Fruit fly (Drosophila melanogaster) whole organism, embryonic: ENCODE results near the gene CG6790.
A peak's percentile ranks its signal among the peaks of the same experiment; 100 is the strongest.

Experiments used
- ATbp ChIP-seq: fragments of 200-800 bp; sonication (Bioruptor generic); optimal IDR thresholded peaks from 2 replicates; lab custom pipeline; 2017; ENCODE audit warnings: missing biosample characterization, mild to moderate bottlenecking, missing genetic modification characterization, missing genetic modification reagents
- Bgb ChIP-seq: fragments of 200-800 bp; sonication (Bioruptor generic); IDR thresholded peaks from 2 replicates; pipeline ENCODE4 v1.3.6; 2022; ENCODE audit warnings: missing biosample characterization, missing genetic modification characterization; ENCODE audit not compliant: partially characterized antibody
- BtbVII ChIP-seq: fragments of 200-800 bp; sonication (Bioruptor generic); optimal IDR thresholded peaks from 3 replicates; lab custom pipeline; 2017; ENCODE audit warnings: missing biosample characterization, mild to moderate bottlenecking, missing genetic modification characterization
- CG10431 ChIP-seq: fragments of 200-800 bp; sonication (Bioruptor generic); optimal IDR thresholded peaks from 3 replicates; lab custom pipeline; 2018; ENCODE audit warnings: missing biosample characterization, mild to moderate bottlenecking, missing genetic modification characterization
- CG10959 ChIP-seq: fragments of 200-800 bp; sonication (Bioruptor generic); IDR thresholded peaks from 2 replicates; pipeline ENCODE4 v1.3.6; 2022; ENCODE audit warnings: missing biosample characterization, missing genetic modification characterization
- CG12659 ChIP-seq: fragments of 200-800 bp; sonication (Bioruptor generic); optimal IDR thresholded peaks from 3 replicates; lab custom pipeline; 2017; ENCODE audit warnings: mild to moderate bottlenecking, missing biosample characterization, missing genetic modification reagents, missing genetic modification characterization
- CG14441 ChIP-seq: fragments of 200-800 bp; sonication (Bioruptor generic); IDR thresholded peaks from 2 replicates; pipeline ENCODE4 v1.3.6; 2022; ENCODE audit warnings: missing biosample characterization, missing genetic modification characterization
- CG14667 ChIP-seq: fragments of 200-800 bp; sonication (Bioruptor generic); IDR thresholded peaks from 2 replicates; pipeline ENCODE4 v1.3.6; 2022; ENCODE audit warnings: missing biosample characterization, missing genetic modification characterization
- CG15011 ChIP-seq: fragments of 200-800 bp; sonication (Bioruptor generic); optimal IDR thresholded peaks from 3 replicates; lab custom pipeline; 2018; ENCODE audit warnings: missing biosample characterization, mild to moderate bottlenecking, missing genetic modification characterization
- CG17328 ChIP-seq: fragments of 200-800 bp; sonication (Bioruptor generic); IDR thresholded peaks from 2 replicates; pipeline ENCODE4 v1.3.6; 2022; ENCODE audit warnings: missing biosample characterization, missing genetic modification characterization
- CG17359 ChIP-seq: fragments of 200-800 bp; sonication (Bioruptor generic); optimal IDR thresholded peaks from 3 replicates; lab custom pipeline; 2018; ENCODE audit warnings: missing biosample characterization, mild to moderate bottlenecking, missing genetic modification characterization, moderate library complexity
- CG2116 ChIP-seq: fragments of 200-800 bp; sonication (Bioruptor generic); optimal IDR thresholded peaks from 3 replicates; lab custom pipeline; 2018; ENCODE audit warnings: missing biosample characterization, mild to moderate bottlenecking, missing genetic modification characterization
- CG32767 ChIP-seq: fragments of 200-800 bp; sonication (Bioruptor generic); IDR thresholded peaks from 2 replicates; pipeline ENCODE4 v1.3.6; 2022; ENCODE audit warnings: missing biosample characterization, missing genetic modification characterization
- CG3995 ChIP-seq: fragments of 200-800 bp; sonication (Bioruptor generic); optimal IDR thresholded peaks from 3 replicates; lab custom pipeline; 2016; ENCODE audit warnings: missing biosample characterization, missing genetic modification characterization
- CG43689 ChIP-seq: fragments of 200-800 bp; sonication (Bioruptor generic); IDR thresholded peaks from 2 replicates; pipeline ENCODE4 v1.3.6; 2022; ENCODE audit warnings: missing biosample characterization, missing genetic modification characterization
- CG4707 ChIP-seq: fragments of 200-800 bp; sonication (Bioruptor generic); optimal IDR thresholded peaks from 2 replicates; lab custom pipeline; 2018; ENCODE audit warnings: missing biosample characterization, mild to moderate bottlenecking, missing genetic modification characterization, moderate library complexity
- CG6683 ChIP-seq: fragments of 200-800 bp; sonication (Bioruptor generic); optimal IDR thresholded peaks from 2 replicates; lab custom pipeline; 2017; ENCODE audit warnings: missing biosample characterization, mild to moderate bottlenecking, missing genetic modification characterization, missing genetic modification reagents
- CG6765 ChIP-seq: fragments of 200-800 bp; sonication (Bioruptor generic); optimal IDR thresholded peaks from 3 replicates; lab custom pipeline; 2017; ENCODE audit warnings: missing biosample characterization, mild to moderate bottlenecking, missing genetic modification characterization
- CG6813 ChIP-seq: fragments of 200-800 bp; sonication (Bioruptor generic); optimal IDR thresholded peaks from 2 replicates; lab custom pipeline; 2017; ENCODE audit warnings: missing biosample characterization, missing genetic modification characterization, mild to moderate bottlenecking, moderate library complexity, missing genetic modification reagents
- CG7839 ChIP-seq: fragments of 200-800 bp; sonication (Bioruptor generic); optimal IDR thresholded peaks from 3 replicates; lab custom pipeline; 2018; ENCODE audit warnings: missing biosample characterization, mild to moderate bottlenecking, missing genetic modification characterization, moderate library complexity
- CG7928 ChIP-seq: fragments of 200-800 bp; sonication (Bioruptor generic); optimal IDR thresholded peaks from 2 replicates; lab custom pipeline; 2017; ENCODE audit warnings: missing biosample characterization, mild to moderate bottlenecking, missing genetic modification characterization
- CG8281 ChIP-seq: fragments of 200-800 bp; sonication (Bioruptor generic); optimal IDR thresholded peaks from 2 replicates; lab custom pipeline; 2018; ENCODE audit warnings: missing biosample characterization, mild to moderate bottlenecking, missing genetic modification characterization, moderate library complexity
- Drgx ChIP-seq: fragments of 200-800 bp; sonication (Bioruptor generic); IDR thresholded peaks from 2 replicates; pipeline ENCODE4 v1.3.6; 2022; ENCODE audit warnings: missing biosample characterization, missing genetic modification characterization
- ERR ChIP-seq: fragments of 200-800 bp; sonication (Bioruptor generic); optimal IDR thresholded peaks from 2 replicates; lab custom pipeline; 2016; ENCODE audit warnings: missing biosample characterization, missing genetic modification characterization
- Eip74EF ChIP-seq, 2 experiments: fragments of 200-800 bp in 1 of 2; fragments of >200 bp in 1 of 2; sonication (Bioruptor generic) in 1 of 2; optimal IDR thresholded peaks; 2 replicates each; lab custom pipeline; 2017 to 2019; ENCODE audit warnings: missing biosample characterization in 2 of 2, missing genetic modification characterization in 2 of 2, mild to moderate bottlenecking in 1 of 2, moderate library complexity in 1 of 2
- HLH54F ChIP-seq: fragments of 200-800 bp; sonication (Bioruptor generic); optimal IDR thresholded peaks from 3 replicates; lab custom pipeline; 2016; ENCODE audit warnings: missing biosample characterization, missing genetic modification characterization
- Spps ChIP-seq: fragments of 200-800 bp; sonication (Bioruptor generic); optimal IDR thresholded peaks from 2 replicates; lab custom pipeline; 2018; ENCODE audit warnings: missing biosample characterization, mild to moderate bottlenecking, missing genetic modification characterization
- Tbp ChIP-seq: fragments of >200 bp; optimal IDR thresholded peaks from 2 replicates; lab custom pipeline; 2018; ENCODE audit warnings: missing biosample characterization, missing genetic modification characterization
- Usf ChIP-seq: fragments of 200-800 bp; sonication (Bioruptor generic); optimal IDR thresholded peaks from 2 replicates; lab custom pipeline; 2017; ENCODE audit warnings: missing genotype, missing biosample characterization, missing genetic modification characterization
- caup ChIP-seq: fragments of 200-800 bp; sonication (Bioruptor generic); optimal IDR thresholded peaks from 3 replicates; lab custom pipeline; 2017; ENCODE audit warnings: missing biosample characterization, mild to moderate bottlenecking, missing genetic modification characterization, moderate library complexity; ENCODE audit not compliant: severe bottlenecking
- chm ChIP-seq: fragments of 200-800 bp; sonication (Bioruptor generic); IDR thresholded peaks from 2 replicates; pipeline ENCODE4 v1.3.6; 2022; ENCODE audit warnings: missing biosample characterization, missing genetic modification characterization
- crol ChIP-seq: fragments of 200-800 bp; sonication (Bioruptor generic); IDR thresholded peaks from 2 replicates; pipeline ENCODE4 v1.3.6; 2022; ENCODE audit warnings: missing biosample characterization, missing genetic modification characterization
- crp ChIP-seq, 2 experiments: fragments of 200-800 bp; sonication (Bioruptor generic); optimal IDR thresholded peaks; 2 replicates in 1 of 2; 3 replicates in 1 of 2; lab custom pipeline; 2017; ENCODE audit warnings: missing biosample characterization in 2 of 2, missing genetic modification characterization in 2 of 2, mild to moderate bottlenecking in 1 of 2, moderate library complexity in 1 of 2
- cwo ChIP-seq: fragments of 200-800 bp; sonication (Bioruptor generic); optimal IDR thresholded peaks from 3 replicates; lab custom pipeline; 2017; ENCODE audit warnings: missing biosample characterization, missing genetic modification characterization, mild to moderate bottlenecking, moderate library complexity, missing genetic modification reagents
- emc ChIP-seq: fragments of 200-800 bp; sonication (Bioruptor generic); optimal IDR thresholded peaks from 2 replicates; lab custom pipeline; 2016; ENCODE audit warnings: missing biosample characterization, missing genetic modification characterization
- eve ChIP-seq, 2 experiments: fragments of >200 bp; optimal IDR thresholded peaks; 2 replicates each; lab custom pipeline; 2017; ENCODE audit warnings: missing biosample characterization in 2 of 2, missing genetic modification characterization in 2 of 2
- ewg ChIP-seq: fragments of 200-800 bp; sonication (Bioruptor generic); optimal IDR thresholded peaks from 3 replicates; lab custom pipeline; 2017; ENCODE audit warnings: mild to moderate bottlenecking, missing biosample characterization, missing genetic modification reagents, missing genetic modification characterization
- gce ChIP-seq: fragments of 200-800 bp; sonication (Bioruptor generic); IDR thresholded peaks from 3 replicates; pipeline ENCODE4 v1.3.6; 2022; ENCODE audit warnings: missing biosample characterization, missing genetic modification characterization
- hkb ChIP-seq, 2 experiments: fragments of 200-800 bp in 1 of 2; fragments of >200 bp in 1 of 2; sonication (Bioruptor generic) in 1 of 2; IDR thresholded peaks in 1 of 2; optimal IDR thresholded peaks in 1 of 2; 2 replicates each; pipeline versions ENCODE4 v1.3.6 to Lab custom; 2017 to 2022; ENCODE audit warnings: missing biosample characterization in 1 of 2, missing genetic modification characterization in 1 of 2
- ken ChIP-seq: fragments of 200-800 bp; sonication (Bioruptor generic); IDR thresholded peaks from 3 replicates; pipeline ENCODE4 v1.3.6; 2022; ENCODE audit warnings: missing biosample characterization, missing genetic modification characterization
- nerfin-1 ChIP-seq: fragments of 200-800 bp; sonication (Bioruptor generic); optimal IDR thresholded peaks from 3 replicates; lab custom pipeline; 2019; ENCODE audit warnings: missing biosample characterization, mild to moderate bottlenecking, missing genetic modification characterization, moderate library complexity
- ro ChIP-seq: fragments of 200-800 bp; sonication (Bioruptor generic); IDR thresholded peaks from 2 replicates; pipeline ENCODE4 v1.3.6; 2022; ENCODE audit warnings: missing biosample characterization, missing genetic modification characterization
- sc ChIP-seq, 3 experiments: fragments of >200 bp in 2 of 3; fragments of 200-800 bp in 1 of 3; sonication (Bioruptor generic) in 1 of 3; optimal IDR thresholded peaks; 2 replicates in 2 of 3; 3 replicates in 1 of 3; lab custom pipeline; 2017; ENCODE audit warnings: mild to moderate bottlenecking in 1 of 3, missing biosample characterization in 1 of 3, missing genetic modification characterization in 1 of 3, missing genetic modification reagents in 1 of 3
- sd ChIP-seq: fragments of 200-800 bp; sonication (Bioruptor generic); optimal IDR thresholded peaks from 3 replicates; lab custom pipeline; 2018; ENCODE audit warnings: missing biosample characterization, mild to moderate bottlenecking, missing genetic modification characterization, moderate library complexity
- shn ChIP-seq: fragments of 200-800 bp; sonication (Bioruptor generic); optimal IDR thresholded peaks from 3 replicates; lab custom pipeline; 2016; ENCODE audit warnings: missing biosample characterization, missing genetic modification characterization
- sima ChIP-seq: fragments of 200-800 bp; sonication (Bioruptor generic); optimal IDR thresholded peaks from 2 replicates; lab custom pipeline; 2016; ENCODE audit warnings: missing biosample characterization, missing genetic modification characterization
- so ChIP-seq: fragments of 200-800 bp; sonication (Bioruptor generic); IDR thresholded peaks from 3 replicates; pipeline ENCODE4 v1.3.6; 2022; ENCODE audit warnings: missing biosample characterization, missing genetic modification characterization
- vvl ChIP-seq: fragments of 200-800 bp; sonication (Bioruptor generic); IDR thresholded peaks from 2 replicates; pipeline ENCODE4 v1.3.6; 2022; ENCODE audit warnings: missing biosample characterization, missing genetic modification characterization
- wek ChIP-seq: fragments of 200-800 bp; sonication (Bioruptor generic); optimal IDR thresholded peaks from 3 replicates; lab custom pipeline; 2018; ENCODE audit warnings: missing biosample characterization, mild to moderate bottlenecking, missing genetic modification characterization, moderate library complexity

The CG6790 gene

DNA sequence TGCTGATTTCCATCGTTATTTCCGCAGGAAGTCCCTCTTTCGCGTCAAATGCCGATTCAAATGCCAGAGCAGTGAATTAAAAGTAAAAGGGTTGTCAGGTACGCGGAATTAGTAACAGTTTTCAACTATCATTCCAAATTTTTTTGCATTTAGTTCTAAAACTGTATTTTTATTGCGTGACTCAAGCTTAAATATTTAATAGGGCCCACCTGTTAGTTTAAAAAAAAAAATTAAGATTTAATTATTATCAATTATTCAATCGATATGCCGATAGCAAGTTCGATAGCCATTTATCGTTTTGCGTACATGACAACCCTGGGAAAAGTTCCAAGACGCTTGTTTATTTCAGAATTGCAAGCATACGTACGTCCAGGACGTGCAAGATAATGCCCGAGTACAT, 44.5 kb upstream of the CG6790 start, which contains the start of gene CG14711 (continued):
- TF ChIP-seq Drgx (GFP tag; lab: Robert Waterston, UW) (peak; percentile 67), CG6683 (GFP tag; lab: Kevin White, UChicago) (peak; percentile 72), CG14441 (peak; percentile 84), Spps (peak; percentile 86), sima (GFP tag; lab: Kevin White, UChicago) (no peak), Bgb (GFP tag; lab: Robert Waterston, UW) (peak; percentile 58), gce (peak; percentile 74; the same call in 1 of the 3 replicates), emc (GFP tag; lab: Kevin White, UChicago) (no peak), ro (GFP tag; lab: Robert Waterston, UW) (no peak; the same call in 1 of the 2 replicates), CG12659 (GFP tag; lab: Kevin White, UChicago) (peak; percentile 92), CG17328 (peak; percentile 83), vvl (GFP tag; lab: Robert Waterston, UW) (peak; percentile 93), ken (peak; percentile 65; the same call in 1 of the 3 replicates), Eip74EF (GFP tag; optimal IDR thresholded peaks at IDR 0.05; lab: Kevin White, UChicago) (no peak), CG3995 (GFP tag; lab: Kevin White, UChicago) (peak; percentile 96), crol (no peak), ATbp (GFP tag; lab: Kevin White, UChicago) (peak; percentile 65), caup (GFP tag; lab: Kevin White, UChicago) (peak; percentile 83), chm (GFP tag; lab: Robert Waterston, UW) (peak; percentile 73), CG7928 (GFP tag; lab: Kevin White, UChicago) (peak; percentile 14), shn (GFP tag; lab: Kevin White, UChicago) (peak; percentile 36), cwo (GFP tag; lab: Kevin White, UChicago) (peak; percentile 53), CG8281 (tag; lab: Kevin White, UChicago) (no peak), CG15011 (GFP tag; lab: Kevin White, UChicago) (no peak), CG32767 (GFP tag; lab: Robert Waterston, UW) (peak; percentile 60; the same call in 1 of the 2 replicates), CG6765 (GFP tag; lab: Kevin White, UChicago) (peak; percentile 79), CG7839 (no peak), CG4707 (GFP tag; lab: Kevin White, UChicago) (peak; percentile 33), wek (GFP tag; lab: Kevin White, UChicago) (peak; percentile 32), CG10959 (GFP tag; lab: Robert Waterston, UW) (peak; percentile 73), CG14667 (GFP tag; lab: Robert Waterston, UW) (peak; percentile 52; the same call in 1 of the 2 replicates), hkb (optimal IDR thresholded peaks at IDR 0.05; lab: Kevin White, UChicago) (no peak), hkb (GFP tag; IDR thresholded peaks at IDR 0.05; lab: Robert Waterston, UW) (peak; percentile 89), CG10431 (GFP tag; lab: Kevin White, UChicago) (peak; percentile 82), sd (peak; percentile 80), nerfin-1 (tag; lab: Kevin White, UChicago) (peak; percentile 92), CG17359 (tag; lab: Kevin White, UChicago) (peak; percentile 86), Tbp (GFP tag; lab: Kevin White, UChicago) (no peak), so (GFP tag; lab: Robert Waterston, UW) (peak; percentile 88; the same call in 2 of the 3 replicates), crp (GFP tag; optimal IDR thresholded peaks at IDR 0.05; lab: Kevin White, UChicago) (peak in 1 of 2 experiments; percentile 52), ERR (GFP tag; lab: Kevin White, UChicago) (no peak), eve (GFP tag; optimal IDR thresholded peaks at IDR 0.05; lab: Kevin White, UChicago) (no peak), CG2116 (GFP tag; lab: Kevin White, UChicago) (peak; percentile 96), Usf (GFP tag; lab: Kevin White, UChicago) (peak; percentile 26), CG43689 (peak; percentile 51), BtbVII (GFP tag; lab: Kevin White, UChicago) (peak; percentile 80), HLH54F (GFP tag; lab: Kevin White, UChicago) (peak; percentile 61), CG6813 (GFP tag; lab: Kevin White, UChicago) (no peak), ewg (GFP tag; lab: Kevin White, UChicago) (peak; percentile 66), sc (optimal IDR thresholded peaks at IDR 0.05; lab: Kevin White, UChicago) (no peak), sc (GFP tag; optimal IDR thresholded peaks at IDR 0.05; lab: Kevin White, UChicago) (peak; percentile 24)
